Fruit fly (Drosophila melanogaster) whole organism, embryonic: ENCODE data around the gene Pfdn2.
A peak's percentile ranks its signal among the peaks of the same experiment; 100 is the strongest.

Source experiments
- Bgb ChIP-seq: fragments of 200-800 bp; sonication (Bioruptor generic); IDR thresholded peaks from 2 replicates; pipeline ENCODE4 v1.3.6; 2022; ENCODE audit warnings: missing biosample characterization, missing genetic modification characterization; ENCODE audit not compliant: partially characterized antibody
- CG10543 ChIP-seq: fragments of 200-800 bp; sonication (Bioruptor generic); optimal IDR thresholded peaks from 3 replicates; lab custom pipeline; 2017; ENCODE audit warnings: missing biosample characterization, mild to moderate bottlenecking, missing genetic modification characterization, moderate library complexity
- CG11456 ChIP-seq: fragments of 200-800 bp; sonication (Bioruptor generic); IDR thresholded peaks from 3 replicates; pipeline ENCODE4 v1.3.6; 2022; ENCODE audit warnings: missing biosample characterization, missing genetic modification characterization
- CG12155 ChIP-seq: fragments of 200-800 bp; sonication (Bioruptor generic); optimal IDR thresholded peaks from 3 replicates; lab custom pipeline; 2016; ENCODE audit warnings: missing biosample characterization, missing genetic modification characterization
- CG12659 ChIP-seq: fragments of 200-800 bp; sonication (Bioruptor generic); optimal IDR thresholded peaks from 3 replicates; lab custom pipeline; 2017; ENCODE audit warnings: mild to moderate bottlenecking, missing biosample characterization, missing genetic modification reagents, missing genetic modification characterization
- CG17385 ChIP-seq: fragments of 200-800 bp; sonication (Bioruptor generic); optimal IDR thresholded peaks from 3 replicates; lab custom pipeline; 2018; ENCODE audit warnings: missing biosample characterization, mild to moderate bottlenecking, missing genetic modification characterization
- CG17802 ChIP-seq: fragments of 200-800 bp; sonication (Bioruptor generic); optimal IDR thresholded peaks from 2 replicates; lab custom pipeline; 2018; ENCODE audit warnings: missing biosample characterization, mild to moderate bottlenecking, missing genetic modification characterization, moderate library complexity
- CG1832 ChIP-seq: fragments of 200-800 bp; sonication (Bioruptor generic); optimal IDR thresholded peaks from 2 replicates; lab custom pipeline; 2017; ENCODE audit warnings: missing biosample characterization, mild to moderate bottlenecking, missing genetic modification characterization, inconsistent platforms
- CG31388 ChIP-seq: fragments of 200-800 bp; sonication (Bioruptor generic); optimal IDR thresholded peaks from 2 replicates; lab custom pipeline; 2016; ENCODE audit warnings: missing biosample characterization, missing genetic modification characterization
- CG31441 ChIP-seq: fragments of 200-800 bp; sonication (Bioruptor generic); IDR thresholded peaks from 2 replicates; pipeline ENCODE4 v1.3.6; 2022; ENCODE audit warnings: missing biosample characterization, missing genetic modification characterization
- CG34422 ChIP-seq: fragments of 200-800 bp; sonication (Bioruptor generic); IDR thresholded peaks from 3 replicates; pipeline ENCODE4 v1.3.6; 2022; ENCODE audit warnings: missing biosample characterization, missing genetic modification characterization
- CG4617 ChIP-seq: fragments of 200-800 bp; sonication (Bioruptor generic); optimal IDR thresholded peaks from 3 replicates; lab custom pipeline; 2016; ENCODE audit warnings: missing biosample characterization, missing genetic modification characterization, borderline replicate concordance
- CG5180 ChIP-seq: fragments of 200-800 bp; sonication (Bioruptor generic); optimal IDR thresholded peaks from 3 replicates; lab custom pipeline; 2017; ENCODE audit warnings: missing biosample characterization, missing genetic modification characterization, mild to moderate bottlenecking, moderate library complexity, missing genetic modification reagents
- CG7271 ChIP-seq: fragments of 200-800 bp; sonication (Bioruptor generic); optimal IDR thresholded peaks from 2 replicates; lab custom pipeline; 2018; ENCODE audit warnings: missing biosample characterization, mild to moderate bottlenecking, missing genetic modification characterization, moderate library complexity
- CG7357 ChIP-seq: fragments of 200-800 bp; sonication (Bioruptor generic); IDR thresholded peaks from 3 replicates; pipeline ENCODE4 v1.3.6; 2022; ENCODE audit warnings: missing biosample characterization, missing genetic modification characterization
- CG7963 ChIP-seq: fragments of 200-800 bp; sonication (Bioruptor generic); IDR thresholded peaks from 3 replicates; pipeline ENCODE4 v1.3.6; 2022; ENCODE audit warnings: missing biosample characterization, missing genetic modification characterization; ENCODE audit not compliant: partially characterized antibody
- CG8290 ChIP-seq, 3 experiments: fragments of 200-800 bp; sonication (Bioruptor generic); optimal IDR thresholded peaks; 2 replicates each; lab custom pipeline; 2016 to 2019; ENCODE audit warnings: missing biosample characterization in 3 of 3, missing genetic modification characterization in 3 of 3, mild to moderate bottlenecking in 2 of 3, moderate library complexity in 1 of 3
- Dp ChIP-seq: fragments of 200-800 bp; sonication (Bioruptor generic); optimal IDR thresholded peaks from 2 replicates; lab custom pipeline; 2018; ENCODE audit warnings: missing biosample characterization, mild to moderate bottlenecking, missing genetic modification characterization, moderate library complexity
- E2f1 ChIP-seq: fragments of 200-800 bp; sonication (Bioruptor generic); IDR thresholded peaks from 2 replicates; pipeline ENCODE4 v1.3.6; 2022; ENCODE audit warnings: missing biosample characterization, missing genetic modification characterization
- E2f2 ChIP-seq: fragments of 200-800 bp; sonication (Bioruptor generic); IDR thresholded peaks from 2 replicates; pipeline ENCODE4 v1.3.6; 2022; ENCODE audit warnings: missing biosample characterization, missing genetic modification characterization
- Eip74EF ChIP-seq, 2 experiments: fragments of 200-800 bp in 1 of 2; fragments of >200 bp in 1 of 2; sonication (Bioruptor generic) in 1 of 2; optimal IDR thresholded peaks; 2 replicates each; lab custom pipeline; 2017 to 2019; ENCODE audit warnings: missing biosample characterization in 2 of 2, missing genetic modification characterization in 2 of 2, mild to moderate bottlenecking in 1 of 2, moderate library complexity in 1 of 2
- Fer1 ChIP-seq: fragments of 200-800 bp; sonication (Bioruptor generic); optimal IDR thresholded peaks from 2 replicates; lab custom pipeline; 2017; ENCODE audit warnings: missing biosample characterization, mild to moderate bottlenecking, missing genetic modification characterization
- MBD-R2 ChIP-seq: fragments of 200-800 bp; sonication (Bioruptor generic); IDR thresholded peaks from 2 replicates; pipeline ENCODE4 v1.3.6; 2022; ENCODE audit warnings: missing biosample characterization, missing genetic modification characterization
- MESR4 ChIP-seq: fragments of 200-800 bp; sonication (Bioruptor generic); optimal IDR thresholded peaks from 2 replicates; lab custom pipeline; 2018; ENCODE audit warnings: missing biosample characterization, mild to moderate bottlenecking, missing genetic modification characterization, moderate library complexity
- Oli ChIP-seq: fragments of 200-800 bp; sonication (Bioruptor generic); optimal IDR thresholded peaks from 2 replicates; lab custom pipeline; 2018; ENCODE audit warnings: missing biosample characterization, mild to moderate bottlenecking, missing genetic modification characterization, moderate library complexity
- Pdp1 ChIP-seq, 2 experiments: fragments of 200-800 bp; sonication (Bioruptor generic); optimal IDR thresholded peaks; 3 replicates each; lab custom pipeline; 2016; ENCODE audit warnings: missing biosample characterization in 2 of 2, missing genetic modification characterization in 2 of 2, mild to moderate bottlenecking in 1 of 2, moderate library complexity in 1 of 2
- Six4 ChIP-seq: fragments of 200-800 bp; sonication (Bioruptor generic); optimal IDR thresholded peaks from 2 replicates; lab custom pipeline; 2016; ENCODE audit warnings: missing biosample characterization, missing genetic modification characterization
- Sry-β ChIP-seq: fragments of 200-800 bp; sonication (Bioruptor generic); optimal IDR thresholded peaks from 2 replicates; lab custom pipeline; 2018; ENCODE audit warnings: missing biosample characterization, mild to moderate bottlenecking, missing genetic modification characterization, moderate library complexity
- abd-A ChIP-seq: fragments of 200-800 bp; sonication (Bioruptor generic); optimal IDR thresholded peaks from 3 replicates; lab custom pipeline; 2019; ENCODE audit warnings: missing biosample characterization, mild to moderate bottlenecking, missing genetic modification characterization, moderate library complexity
- ash1 ChIP-seq: fragments of 200-800 bp; sonication (Bioruptor generic); optimal IDR thresholded peaks from 2 replicates; lab custom pipeline; 2018; ENCODE audit warnings: missing biosample characterization, mild to moderate bottlenecking, missing genetic modification characterization
- cas ChIP-seq: fragments of 200-800 bp; sonication (Bioruptor generic); IDR thresholded peaks from 2 replicates; pipeline ENCODE4 v1.3.6; 2022; ENCODE audit warnings: missing biosample characterization, missing genetic modification characterization
- ci ChIP-seq: fragments of 200-800 bp; sonication (Bioruptor generic); IDR thresholded peaks from 3 replicates; pipeline ENCODE4 v1.3.6; 2022; ENCODE audit warnings: missing biosample characterization, missing genetic modification characterization
- crp ChIP-seq, 2 experiments: fragments of 200-800 bp; sonication (Bioruptor generic); optimal IDR thresholded peaks; 2 replicates in 1 of 2; 3 replicates in 1 of 2; lab custom pipeline; 2017; ENCODE audit warnings: missing biosample characterization in 2 of 2, missing genetic modification characterization in 2 of 2, mild to moderate bottlenecking in 1 of 2, moderate library complexity in 1 of 2
- danr ChIP-seq: fragments of 200-800 bp; sonication (Bioruptor generic); IDR thresholded peaks from 2 replicates; pipeline ENCODE4 v1.3.6; 2022; ENCODE audit warnings: missing biosample characterization, missing genetic modification characterization
- dati ChIP-seq: fragments of 200-800 bp; sonication (Bioruptor generic); IDR thresholded peaks from 2 replicates; pipeline ENCODE4 v1.3.6; 2022; ENCODE audit warnings: missing biosample characterization, missing genetic modification characterization
- ewg ChIP-seq: fragments of 200-800 bp; sonication (Bioruptor generic); optimal IDR thresholded peaks from 3 replicates; lab custom pipeline; 2017; ENCODE audit warnings: mild to moderate bottlenecking, missing biosample characterization, missing genetic modification reagents, missing genetic modification characterization
- gro ChIP-seq: fragments of 200-800 bp; sonication (Bioruptor generic); optimal IDR thresholded peaks from 2 replicates; lab custom pipeline; 2016; ENCODE audit warnings: missing biosample characterization, missing genetic modification characterization
- hbn ChIP-seq: fragments of 200-800 bp; sonication (Bioruptor generic); IDR thresholded peaks from 2 replicates; pipeline ENCODE4 v1.3.6; 2022; ENCODE audit warnings: missing biosample characterization, missing genetic modification characterization; ENCODE audit not compliant: partially characterized antibody
- hth ChIP-seq: fragments of >200 bp; optimal IDR thresholded peaks from 2 replicates; lab custom pipeline; 2017; ENCODE audit warnings: inconsistent platforms
- jigr1 ChIP-seq: fragments of 200-800 bp; sonication (Bioruptor generic); IDR thresholded peaks from 3 replicates; pipeline ENCODE4 v1.3.6; 2022; ENCODE audit warnings: missing biosample characterization, missing genetic modification characterization
- jing ChIP-seq: fragments of 200-800 bp; sonication (Bioruptor generic); optimal IDR thresholded peaks from 2 replicates; lab custom pipeline; 2018; ENCODE audit warnings: missing biosample characterization, mild to moderate bottlenecking, missing genetic modification characterization
- nmo ChIP-seq: fragments of 200-800 bp; sonication (Bioruptor generic); optimal IDR thresholded peaks from 2 replicates; lab custom pipeline; 2018; ENCODE audit warnings: missing biosample characterization, mild to moderate bottlenecking, missing genetic modification characterization, moderate library complexity
- p53 ChIP-seq: fragments of 200-800 bp; sonication (Bioruptor generic); optimal IDR thresholded peaks from 2 replicates; lab custom pipeline; 2016; ENCODE audit warnings: missing biosample characterization, missing genetic modification characterization
- ro ChIP-seq: fragments of 200-800 bp; sonication (Bioruptor generic); IDR thresholded peaks from 2 replicates; pipeline ENCODE4 v1.3.6; 2022; ENCODE audit warnings: missing biosample characterization, missing genetic modification characterization
- row ChIP-seq: fragments of 200-800 bp; sonication (Bioruptor generic); IDR thresholded peaks from 3 replicates; pipeline ENCODE4 v1.3.6; 2022; ENCODE audit warnings: missing biosample characterization, missing genetic modification characterization
- schlank ChIP-seq: fragments of 200-800 bp; sonication (Bioruptor generic); optimal IDR thresholded peaks from 2 replicates; lab custom pipeline; 2018; ENCODE audit warnings: missing biosample characterization, mild to moderate bottlenecking, missing genetic modification characterization
- stwl ChIP-seq: fragments of 200-800 bp; sonication (Bioruptor generic); optimal IDR thresholded peaks from 3 replicates; lab custom pipeline; 2018; ENCODE audit warnings: missing biosample characterization, mild to moderate bottlenecking, missing genetic modification characterization, moderate library complexity
- tin ChIP-seq: fragments of 200-800 bp; sonication (Bioruptor generic); optimal IDR thresholded peaks from 3 replicates; lab custom pipeline; 2016; ENCODE audit warnings: missing biosample characterization, missing genetic modification characterization
- toy ChIP-seq: fragments of 200-800 bp; sonication (Bioruptor generic); IDR thresholded peaks from 2 replicates; pipeline ENCODE4 v1.3.6; 2022; ENCODE audit warnings: missing biosample characterization, missing genetic modification characterization
- z ChIP-seq: fragments of 200-800 bp; sonication (Bioruptor generic); IDR thresholded peaks from 3 replicates; pipeline ENCODE4 v1.3.6; 2022; ENCODE audit warnings: missing biosample characterization, missing genetic modification characterization

The Pfdn2 gene

DNA sequence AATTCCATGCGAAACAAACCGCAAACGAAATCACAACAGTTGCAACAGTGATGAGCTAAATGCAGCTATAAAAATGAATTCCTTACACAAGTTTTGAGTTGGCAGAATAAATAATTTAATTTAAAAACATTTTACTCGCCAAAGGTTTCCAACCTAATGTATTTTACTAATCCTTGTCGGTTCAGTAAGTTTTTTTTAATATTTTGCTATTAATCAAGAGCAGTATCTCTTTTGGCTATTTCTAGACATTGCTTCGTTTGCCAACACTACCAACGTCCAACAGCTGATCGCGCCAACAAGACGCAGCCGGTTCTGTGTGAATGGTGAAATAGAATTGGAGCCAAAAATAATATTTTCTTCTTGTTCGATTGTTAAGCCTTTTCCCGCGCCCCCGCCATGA is 9.5 kb downstream of the Pfdn2 start, which contains the start of the genes CG32075, CG45101 and SuUR (continued):
- peak; percentile 25 for TF ChIP-seq schlank (tag; lab: Kevin White, UChicago)
- peak; percentile 89 for TF ChIP-seq CG12155 (GFP tag; lab: Kevin White, UChicago)
- peak; percentile 71 for TF ChIP-seq p53 (GFP tag; lab: Kevin White, UChicago)
- TF ChIP-seq dati (GFP tag; lab: Robert Waterston, UW): peak; percentile 46; the same call in 1 of the 2 replicates
- TF ChIP-seq CG10543 (GFP tag; lab: Kevin White, UChicago): peak; percentile 90
- peak; percentile 82 for TF ChIP-seq Oli (tag; lab: Kevin White, UChicago)
- peak; percentile 94 for TF ChIP-seq CG12659 (GFP tag; lab: Kevin White, UChicago)
- peak; percentile 76 for TF ChIP-seq ewg (GFP tag; lab: Kevin White, UChicago)
- peak in 1 of 2 experiments; percentile 35 for TF ChIP-seq Eip74EF (GFP tag; optimal IDR thresholded peaks at IDR 0.05; lab: Kevin White, UChicago)
- TF ChIP-seq toy (GFP tag; lab: Robert Waterston, UW): no peak
- TF ChIP-seq CG7271 (tag; lab: Kevin White, UChicago): peak; percentile 58
- no peak for TF ChIP-seq CG1832
- TF ChIP-seq Bgb (GFP tag; lab: Robert Waterston, UW): no peak
- no peak; the same call in 2 of the 3 replicates for TF ChIP-seq CG7963 (GFP tag; lab: Robert Waterston, UW)
- TF ChIP-seq gro: peak; percentile 77
- no peak for TF ChIP-seq z (GFP tag; lab: Robert Waterston, UW)
- TF ChIP-seq Dp (GFP tag; lab: Kevin White, UChicago): peak; percentile 63
- TF ChIP-seq E2f1 (GFP tag; lab: Robert Waterston, UW): peak; percentile 90
- TF ChIP-seq CG17385 (GFP tag; lab: Kevin White, UChicago): peak; percentile 81
- peak; percentile 64; the same call in 1 of the 3 replicates for TF ChIP-seq CG7357 (GFP tag; lab: Robert Waterston, UW)
- TF ChIP-seq CG34422 (GFP tag; lab: Robert Waterston, UW): peak; percentile 90
- TF ChIP-seq danr (GFP tag; lab: Robert Waterston, UW): 0 out of 2 replicates have a peak, but pooled peaks have one; percentile 33
- peak; percentile 68 for TF ChIP-seq CG31441
- TF ChIP-seq nmo: peak; percentile 90
- TF ChIP-seq Fer1 (GFP tag; lab: Kevin White, UChicago): peak; percentile 77
- peak; percentile 67 for TF ChIP-seq jing
- TF ChIP-seq CG5180 (GFP tag; lab: Kevin White, UChicago): peak; percentile 59
- no peak for TF ChIP-seq ash1 (GFP tag; lab: Kevin White, UChicago)
- TF ChIP-seq cas (GFP tag; lab: Robert Waterston, UW): peak; percentile 62
- peak; percentile 82 for TF ChIP-seq CG11456 (GFP tag; lab: Robert Waterston, UW)
- no peak for TF ChIP-seq hth (lab: Kevin White, UChicago)
- TF ChIP-seq ro (GFP tag; lab: Robert Waterston, UW): peak; percentile 76
- peak; percentile 66 for TF ChIP-seq CG17802 (tag; lab: Kevin White, UChicago)
- TF ChIP-seq CG8290 (GFP tag; optimal IDR thresholded peaks at IDR 0.05; lab: Kevin White, UChicago): peak; percentile 79
- TF ChIP-seq CG8290 (tag; optimal IDR thresholded peaks at IDR 0.05; lab: Kevin White, UChicago): peak; percentile 6 to 43
- peak; percentile 39 for TF ChIP-seq CG31388 (GFP tag; lab: Kevin White, UChicago)
- TF ChIP-seq ci: peak; percentile 87; the same call in 2 of the 3 replicates
- peak; percentile 83 for TF ChIP-seq Six4 (GFP tag; lab: Kevin White, UChicago)

DNA sequence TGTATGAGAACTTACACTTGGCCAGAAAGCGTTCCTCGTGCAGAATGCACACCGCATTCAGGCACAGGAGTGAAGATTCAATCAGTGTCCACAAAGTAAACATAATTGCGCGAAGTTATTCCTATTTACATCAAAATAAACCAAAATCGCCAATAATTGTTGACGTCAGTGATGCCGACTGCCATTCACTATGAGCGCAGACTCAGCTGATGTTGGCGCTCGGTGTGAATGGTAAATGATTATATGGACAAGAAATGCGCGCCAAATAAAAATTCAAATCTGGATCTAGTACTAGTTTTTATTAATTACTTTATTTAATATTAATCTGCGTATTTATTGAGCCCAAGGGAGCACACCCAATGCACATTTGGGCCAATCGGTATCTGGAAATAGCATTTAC is 11.7 kb downstream of the Pfdn2 start, which contains the start of gene CG32069:
CG32069 (minus strand) TSS at position 174 of the 400 bp plus-strand sequence.
- TF ChIP-seq abd-A (tag; lab: Kevin White, UChicago) (no peak), hbn (0 out of 2 replicates have a peak, but pooled peaks have one; percentile 20), stwl (tag; lab: Kevin White, UChicago) (peak; percentile 7), tin (no peak), MESR4 (peak; percentile 54), Sry-β (GFP tag; lab: Kevin White, UChicago) (peak; percentile 81), CG4617 (peak; percentile 5), E2f2 (peak; percentile 88), row (GFP tag; lab: Robert Waterston, UW) (peak; percentile 39; the same call in 1 of the 3 replicates), crp (GFP tag; optimal IDR thresholded peaks at IDR 0.05; lab: Kevin White, UChicago) (peak in 1 of 2 experiments; percentile 86), MBD-R2 (GFP tag; lab: Robert Waterston, UW) (peak; percentile 73), jigr1 (GFP tag; lab: Robert Waterston, UW) (no peak), Pdp1 (GFP tag; optimal IDR thresholded peaks at IDR 0.05; lab: Kevin White, UChicago) (peak in 1 of 2 experiments; percentile 75)
